Worm (Caenorhabditis elegans) whole organism, L4 larva: Measurements from ENCODE around the gene W02D7.11.

Source experiments
- D1046.2 ChIP-seq: fragments of 200-800 bp; sonication (Bioruptor generic); IDR thresholded peaks from 2 replicates; pipeline ENCODE4 v1.3.6; 2022; ENCODE audit warnings: missing genetic modification characterization, missing compliant biosample characterization
- F44E2.7 ChIP-seq: fragments of 200-800 bp; sonication (Bioruptor generic); IDR thresholded peaks from 2 replicates; pipeline ENCODE4 v2.1.2; 2022; ENCODE audit warnings: missing genetic modification characterization, missing compliant biosample characterization
- R02D3.7 ChIP-seq: fragments of 150-350 bp; sonication (generic microtip); optimal IDR thresholded peaks from 3 replicates; lab custom pipeline; 2014; ENCODE audit warnings: missing biosample characterization, missing genetic modification characterization
- Y48G9A.11 ChIP-seq: fragments of 200-800 bp; sonication (Bioruptor generic); IDR thresholded peaks from 2 replicates; pipeline ENCODE4 v1.3.6; 2022; ENCODE audit warnings: missing genetic modification reagents, missing genetic modification characterization, missing compliant biosample characterization
- Y5F2A.4 ChIP-seq: fragments of 200-800 bp; sonication (Bioruptor generic); optimal IDR thresholded peaks from 2 replicates; lab custom pipeline; 2018; ENCODE audit warnings: mild to moderate bottlenecking, missing genetic modification characterization, missing compliant biosample characterization
- aha-1 ChIP-seq: fragments of 150-350 bp; peaks from one replicate; lab custom pipeline; 2014; ENCODE audit warnings: missing biosample characterization, missing genetic modification characterization
- aly-2 ChIP-seq: sonication (generic microtip); optimal IDR thresholded peaks from 2 replicates; lab custom pipeline; 2018; ENCODE audit warnings: missing biosample characterization, missing genetic modification characterization
- ceh-20 ChIP-seq: fragments of 200-800 bp; sonication (Bioruptor generic); IDR thresholded peaks from 2 replicates; pipeline ENCODE4 v1.3.6; 2022; ENCODE audit warnings: missing genetic modification reagents, missing genetic modification characterization, missing compliant biosample characterization
- ceh-28 ChIP-seq: fragments of 150-350 bp; optimal IDR thresholded peaks from 2 replicates; lab custom pipeline; 2014; ENCODE audit warnings: missing biosample characterization, missing genetic modification reagents, missing genetic modification characterization
- cey-2 ChIP-seq: sonication (generic microtip); optimal IDR thresholded peaks from 3 replicates; lab custom pipeline; 2017; ENCODE audit warnings: missing genetic modification characterization, mild to moderate bottlenecking, missing compliant biosample characterization, antibody characterized with exemption, borderline replicate concordance; ENCODE audit not compliant: insufficient read depth
- daf-12 ChIP-seq: fragments of 150-350 bp; optimal IDR thresholded peaks from 2 replicates; lab custom pipeline; 2014; ENCODE audit warnings: missing biosample characterization, missing genetic modification reagents, missing genetic modification characterization
- daf-19 ChIP-seq: fragments of 200-800 bp; sonication (Bioruptor generic); conservative IDR thresholded peaks from 2 replicates; pipeline ENCODE4 v1.3.6; 2022; ENCODE audit warnings: missing genetic modification characterization, missing compliant biosample characterization
- dmd-8 ChIP-seq: fragments of 200-800 bp; sonication (Bioruptor generic); IDR thresholded peaks from 2 replicates; pipeline ENCODE4 v1.3.6; 2022; ENCODE audit warnings: missing genetic modification characterization, missing compliant biosample characterization
- duxl-1 ChIP-seq: sonication (generic microtip); optimal IDR thresholded peaks from 2 replicates; lab custom pipeline; 2016; ENCODE audit warnings: mild to moderate bottlenecking, missing genetic modification characterization, moderate library complexity, missing compliant biosample characterization; ENCODE audit not compliant: poor library complexity
- dve-1 ChIP-seq: sonication (generic microtip); optimal IDR thresholded peaks from 2 replicates; lab custom pipeline; 2017; ENCODE audit warnings: antibody characterized with exemption, mild to moderate bottlenecking, missing genetic modification characterization, missing compliant biosample characterization; ENCODE audit not compliant: insufficient read depth
- fkh-10 ChIP-seq: fragments of 150-350 bp; optimal IDR thresholded peaks from 2 replicates; lab custom pipeline; 2014; ENCODE audit warnings: missing biosample characterization, missing genetic modification reagents, missing genetic modification characterization
- hif-1 ChIP-seq, 2 experiments: sonication (generic microtip); optimal IDR thresholded peaks; 2 replicates each; lab custom pipeline; 2016 to 2017; ENCODE audit warnings: missing compliant biosample characterization in 2 of 2, missing genetic modification characterization in 2 of 2, missing genetic modification reagents in 2 of 2, missing genotype in 2 of 2, mild to moderate bottlenecking in 1 of 2
- hmg-1.1 ChIP-seq: fragments of 200-800 bp; sonication (Bioruptor generic); IDR thresholded peaks from 2 replicates; pipeline ENCODE4 v1.3.6; 2022; ENCODE audit warnings: missing genetic modification reagents, missing genetic modification characterization, missing compliant biosample characterization
- lim-7 ChIP-seq: fragments of 200-800 bp; sonication (Bioruptor generic); IDR thresholded peaks from 2 replicates; pipeline ENCODE4 v1.3.6; 2022; ENCODE audit warnings: missing genetic modification characterization, missing compliant biosample characterization
- lin-15B ChIP-seq: fragments of 150-350 bp; sonication (generic microtip); optimal IDR thresholded peaks from 3 replicates; lab custom pipeline; 2014; ENCODE audit warnings: missing biosample characterization, missing genetic modification characterization
- lir-3 ChIP-seq: sonication (generic microtip); optimal IDR thresholded peaks from 2 replicates; lab custom pipeline; 2016; ENCODE audit warnings: mild to moderate bottlenecking, missing genetic modification characterization, missing compliant biosample characterization
- madf-9 ChIP-seq: fragments of 200-800 bp; sonication (Bioruptor generic); conservative IDR thresholded peaks from 2 replicates; pipeline ENCODE4 v1.3.6; 2022; ENCODE audit warnings: missing genetic modification reagents, missing genetic modification characterization, missing compliant biosample characterization
- mdt-29 ChIP-seq: fragments of 200-800 bp; sonication (Bioruptor generic); IDR thresholded peaks from 2 replicates; pipeline ENCODE4 v1.3.6; 2022; ENCODE audit warnings: missing genetic modification reagents, missing genetic modification characterization, missing compliant biosample characterization
- mes-2 ChIP-seq: sonication (generic microtip); optimal IDR thresholded peaks from 2 replicates; lab custom pipeline; 2016; ENCODE audit warnings: missing genotype, mild to moderate bottlenecking, missing genetic modification characterization, missing compliant biosample characterization; ENCODE audit not compliant: poor library complexity, severe bottlenecking
- mxl-2 ChIP-seq: fragments of 200-800 bp; sonication (Bioruptor generic); conservative IDR thresholded peaks from 2 replicates; pipeline ENCODE4 v1.3.6; 2022; ENCODE audit warnings: missing genetic modification reagents, missing genetic modification characterization, missing compliant biosample characterization
- mxl-3 ChIP-seq: fragments of 200-800 bp; sonication (Bioruptor generic); optimal IDR thresholded peaks from 2 replicates; lab custom pipeline; 2018; ENCODE audit warnings: mild to moderate bottlenecking, missing genetic modification characterization, missing compliant biosample characterization
- nhr-10 ChIP-seq: fragments of 150-350 bp; optimal IDR thresholded peaks from 2 replicates; lab custom pipeline; 2014; ENCODE audit warnings: missing biosample characterization, missing genetic modification characterization
- nhr-111 ChIP-seq: fragments of 200-800 bp; sonication (Bioruptor generic); optimal IDR thresholded peaks from 2 replicates; lab custom pipeline; 2018; ENCODE audit warnings: mild to moderate bottlenecking, missing genetic modification characterization, missing compliant biosample characterization
- nhr-77 ChIP-seq: fragments of 150-350 bp; optimal IDR thresholded peaks from 2 replicates; lab custom pipeline; 2014; ENCODE audit warnings: missing biosample characterization, missing genetic modification characterization
- rbr-2 ChIP-seq: sonication (generic microtip); optimal IDR thresholded peaks from 2 replicates; lab custom pipeline; 2016; ENCODE audit warnings: missing genotype, missing genetic modification characterization, missing compliant biosample characterization
- sdz-12 ChIP-seq: fragments of 200-800 bp; sonication (Bioruptor generic); optimal IDR thresholded peaks from 2 replicates; lab custom pipeline; 2018; ENCODE audit warnings: mild to moderate bottlenecking, missing genetic modification characterization, missing compliant biosample characterization
- snpc-1.2 ChIP-seq: fragments of 200-800 bp; sonication (Bioruptor generic); IDR thresholded peaks from 2 replicates; pipeline ENCODE4 v1.3.6; 2022; ENCODE audit warnings: missing genetic modification reagents, missing genetic modification characterization, missing compliant biosample characterization
- spr-1 ChIP-seq: sonication (generic microtip); optimal IDR thresholded peaks from 2 replicates; lab custom pipeline; 2016; ENCODE audit warnings: mild to moderate bottlenecking, missing genetic modification characterization, missing compliant biosample characterization
- tag-97 ChIP-seq: fragments of 200-800 bp; sonication (Bioruptor generic); IDR thresholded peaks from 2 replicates; pipeline ENCODE4 v1.3.6; 2022; ENCODE audit warnings: missing genetic modification characterization, missing compliant biosample characterization
- unc-62 ChIP-seq, 3 experiments: fragments of 150-350 bp in 1 of 3; sonication (generic microtip); optimal IDR thresholded peaks in 2 of 3; peaks in 1 of 3; 1 replicate in 1 of 3; 2 replicates in 2 of 3; lab custom pipeline; 2014 to 2017; ENCODE audit warnings: missing biosample characterization in 3 of 3, missing genetic modification characterization in 3 of 3, missing genetic modification reagents in 3 of 3, missing genotype in 1 of 3
- zfp-2 ChIP-seq: sonication (generic microtip); optimal IDR thresholded peaks from 2 replicates; lab custom pipeline; 2016; ENCODE audit warnings: mild to moderate bottlenecking, missing genetic modification characterization, missing compliant biosample characterization
- ztf-11 ChIP-seq: fragments of 150-350 bp; optimal IDR thresholded peaks from 2 replicates; lab custom pipeline; 2014; ENCODE audit warnings: missing biosample characterization, missing genetic modification characterization
- ztf-7 ChIP-seq: fragments of 150-350 bp; optimal IDR thresholded peaks from 2 replicates; lab custom pipeline; 2014; ENCODE audit warnings: missing biosample characterization, missing genetic modification characterization

The W02D7.11 gene

ce11 chrV:8267275-8267674, 37.0 kb downstream of the W02D7.11 start (continued):
- TF ChIP-seq hmg-1.1 (GFP tag; lab: Robert Waterston, UW) (no peak), daf-12 (tag; lab: Kevin White, UChicago) (no peak), aly-2 (no peak), madf-9 (GFP tag; lab: Robert Waterston, UW) (no peak), nhr-10 (tag; lab: Kevin White, UChicago) (peak; percentile 32), tag-97 (GFP tag; lab: Robert Waterston, UW) (no peak), cey-2 (tag; lab: Kevin White, UChicago) (no peak), nhr-77 (tag; lab: Kevin White, UChicago) (peak; percentile 92), R02D3.7 (tag; lab: Kevin White, UChicago) (no peak), ztf-7 (tag; lab: Kevin White, UChicago) (peak; percentile 89)

ce11 chrV:8266232-8266631, 38.1 kb downstream of the W02D7.11 start, which contains the start of gene F21F8.5:
Gene F21F8.5 (minus strand): TSS chrV:8266332.
- no peak for TF ChIP-seq zfp-2 (tag; lab: Kevin White, UChicago)
- no peak for TF ChIP-seq lim-7 (GFP tag; lab: Robert Waterston, UW)
- peak in 1 of 2 experiments; percentile 32 for TF ChIP-seq unc-62 (GFP tag; optimal IDR thresholded peaks at IDR 0.05 in 1 of 2; lab: Kevin White, UChicago)
- no peak for TF ChIP-seq unc-62 (tag; optimal IDR thresholded peaks at IDR 0.05; lab: Kevin White, UChicago)

- no peak for TF ChIP-seq F44E2.7
- TF ChIP-seq aha-1 (tag; lab: Kevin White, UChicago) = no peak
- no peak for TF ChIP-seq Y5F2A.4
- TF ChIP-seq aly-2 = no peak
- no peak for TF ChIP-seq lin-15B (tag; lab: Kevin White, UChicago)
- no peak for TF ChIP-seq spr-1 (tag; lab: Kevin White, UChicago)
- TF ChIP-seq dmd-8 (GFP tag; lab: Robert Waterston, UW) = no peak
- TF ChIP-seq duxl-1 (tag; lab: Kevin White, UChicago) = no peak
- no peak for TF ChIP-seq mdt-29
- TF ChIP-seq nhr-111 (GFP tag; lab: Kevin White, UChicago) = no peak
- TF ChIP-seq daf-19 = no peak
- TF ChIP-seq, all 104 proteins: peak for 0
Measured at ce11 chrV:8263941-8264340, 40.4 kb downstream of the W02D7.11 start, which contains the start of gene C16D9.9. Gene C16D9.9 (plus strand): TSS chrV:8264241.

ce11 chrV:8263466-8263865, 40.8 kb downstream of the W02D7.11 start, which contains the start of gene C16D9.8:
Gene C16D9.8 (minus strand): TSS chrV:8263566.
- TF ChIP-seq spr-1 (tag; lab: Kevin White, UChicago) = no peak
- TF ChIP-seq cey-2 (tag; lab: Kevin White, UChicago) = no peak
- no peak for TF ChIP-seq Y48G9A.11 (GFP tag; lab: Robert Waterston, UW)
- no peak for TF ChIP-seq D1046.2 (GFP tag; lab: Robert Waterston, UW)
- TF ChIP-seq lir-3 (tag; lab: Kevin White, UChicago) = no peak
- TF ChIP-seq mxl-2 (GFP tag; lab: Robert Waterston, UW) = no peak
- no peak for TF ChIP-seq snpc-1.2 (GFP tag; lab: Robert Waterston, UW)
- no peak for TF ChIP-seq fkh-10 (GFP tag; lab: Kevin White, UChicago)

- TF ChIP-seq rbr-2 (no peak), unc-62 (GFP tag; optimal IDR thresholded peaks at IDR 0.05 in 1 of 2; lab: Kevin White, UChicago) (peak in 1 of 2 experiments; percentile 94), unc-62 (tag; optimal IDR thresholded peaks at IDR 0.05; lab: Kevin White, UChicago) (no peak)
Measured at ce11 chrV:8262212-8262611, 42.1 kb downstream of the W02D7.11 start.

- no peak for TF ChIP-seq hmg-1.1 (GFP tag; lab: Robert Waterston, UW)
- no peak for TF ChIP-seq mes-2 (tag; lab: Kevin White, UChicago)
- no peak for TF ChIP-seq rbr-2
- no peak for TF ChIP-seq hif-1 (tag; optimal IDR thresholded peaks at IDR 0.05; lab: Kevin White, UChicago)
- no peak for TF ChIP-seq dve-1 (tag; lab: Kevin White, UChicago)
- no peak for TF ChIP-seq Y48G9A.11 (GFP tag; lab: Robert Waterston, UW)
- no peak for TF ChIP-seq mxl-3
- no peak for TF ChIP-seq aly-2
- TF ChIP-seq ceh-28 (tag; lab: Kevin White, UChicago) = no peak
- TF ChIP-seq ceh-20 (GFP tag; lab: Robert Waterston, UW) = no peak
- no peak for TF ChIP-seq ztf-7 (tag; lab: Kevin White, UChicago)
- TF ChIP-seq ztf-11 = no peak
- no peak for TF ChIP-seq sdz-12
- no peak for TF ChIP-seq nhr-10 (tag; lab: Kevin White, UChicago)
Measured at ce11 chrV:8259016-8259415, 45.3 kb downstream of the W02D7.11 start, which contains the start of gene C16D9.1. Gene C16D9.1 (plus strand): TSS chrV:8259316.
